Worm (Caenorhabditis elegans): Measurements from ENCODE around the gene C09B9.7.

DNA sequence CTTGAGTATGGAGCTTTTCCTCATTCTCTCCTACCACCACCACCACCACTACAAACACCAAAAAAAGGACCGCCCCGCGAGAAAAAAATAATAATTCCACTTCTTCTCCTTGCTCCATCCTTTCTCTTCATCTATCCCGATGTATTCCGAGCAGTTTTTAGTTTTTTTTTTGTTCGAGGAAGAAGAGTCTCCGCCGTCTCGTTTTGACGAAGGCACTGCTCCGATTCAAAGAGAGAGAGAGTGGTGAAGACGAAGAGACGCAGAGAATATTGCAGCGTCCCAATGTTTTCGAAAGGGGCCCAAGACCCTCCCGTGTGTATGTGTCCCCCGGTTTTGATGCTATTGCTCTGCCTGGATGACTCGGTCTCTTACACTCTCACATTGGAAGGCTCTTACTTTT is 20.2 kb upstream of the C09B9.7 start:
- TF ChIP-seq lin-38 (GFP tag; IDR thresholded peaks at IDR 0.05) (no peak), ztf-11 (tag; optimal IDR thresholded peaks at IDR 0.05) (no peak), ceh-44 (GFP tag; IDR thresholded peaks at IDR 0.05) (no peak), nhr-77 (tag; optimal IDR thresholded peaks at IDR 0.05) (no peak), fkh-10 (GFP tag; optimal IDR thresholded peaks at IDR 0.05) (no peak), ama-1 (optimal IDR thresholded peaks at IDR 0.05) (no peak), nhr-237 (tag; optimal IDR thresholded peaks at IDR 0.05) (no peak), zag-1 (tag; optimal IDR thresholded peaks at IDR 0.05) (no peak), pha-4 (GFP tag; IDR thresholded peaks at IDR 0.05) (no peak), pha-4 (tag; optimal IDR thresholded peaks at IDR 0.05) (no peak), pqm-1 (tag; optimal IDR thresholded peaks at IDR 0.05) (no peak), Y5F2A.4 (GFP tag; optimal IDR thresholded peaks at IDR 0.05) (no peak), aly-2 (tag; optimal IDR thresholded peaks at IDR 0.05) (no peak), lin-39 (tag; optimal IDR thresholded peaks at IDR 0.05) (no peak)
